Worm (Caenorhabditis elegans): ENCODE measurements around the gene R07B1.7.

DNA sequence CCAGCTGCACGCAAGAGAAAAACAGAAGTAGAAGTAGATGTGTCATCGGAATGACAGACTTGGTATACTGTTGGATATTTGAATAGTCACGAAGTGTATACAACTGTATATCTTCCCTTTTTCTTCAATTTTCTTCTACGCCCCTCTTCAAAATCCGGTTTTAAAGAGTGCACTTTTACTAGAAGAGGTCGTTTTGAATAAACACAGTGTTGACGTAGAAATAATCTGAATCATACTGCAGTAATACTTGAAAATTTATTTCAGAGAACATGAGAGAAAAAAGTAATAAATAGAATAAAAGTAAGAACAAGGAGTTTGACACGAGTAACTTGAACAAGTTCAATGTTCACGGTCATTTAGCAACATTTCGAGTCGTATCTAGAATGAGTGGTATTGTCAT is 3.6 kb downstream of the R07B1.7 start, which contains the start of gene R07B1.8:
- TF ChIP-seq T22C8.4 (GFP tag; IDR thresholded peaks at IDR 0.05), result no peak
- TF ChIP-seq ztf-23 (GFP tag; IDR thresholded peaks at IDR 0.05), result no peak
- TF ChIP-seq ztf-29 (GFP tag; IDR thresholded peaks at IDR 0.05), result no peak
- no peak for TF ChIP-seq med-1 (GFP tag; optimal IDR thresholded peaks at IDR 0.05; ENCODE audit: insufficient read depth)
- TF ChIP-seq tab-1 (GFP tag; IDR thresholded peaks at IDR 0.05), result no peak
- no peak for TF ChIP-seq cog-1 (tag; optimal IDR thresholded peaks at IDR 0.05)
- TF ChIP-seq flt-1 (GFP tag; IDR thresholded peaks at IDR 0.05), result no peak

Measured in whole organism, midembryonic.